Fruit fly (Drosophila melanogaster) whole organism, wandering third instar larva: ENCODE data around the gene CG18179.

ENCODE experiments used
- CG32264 ChIP-seq: fragments of 200-800 bp; sonication (Bioruptor generic); optimal IDR thresholded peaks from 2 replicates; lab custom pipeline; 2016; ENCODE audit warnings: missing biosample characterization, missing genetic modification characterization
- CG9705 ChIP-seq: fragments of 200-800 bp; sonication (Bioruptor generic); optimal IDR thresholded peaks from 2 replicates; lab custom pipeline; 2018; ENCODE audit warnings: missing biosample characterization, mild to moderate bottlenecking, missing genetic modification characterization
- GATAd ChIP-seq: sonication (Bioruptor generic); optimal IDR thresholded peaks from 2 replicates; lab custom pipeline; 2016; ENCODE audit warnings: missing biosample characterization, missing genetic modification characterization
- Hr78 ChIP-seq: fragments of >200 bp; optimal IDR thresholded peaks from 2 replicates; lab custom pipeline; 2017; ENCODE audit warnings: missing biosample characterization, missing genetic modification characterization
- Jra ChIP-seq: sonication (Bioruptor generic); optimal IDR thresholded peaks from 2 replicates; lab custom pipeline; 2016; ENCODE audit warnings: missing biosample characterization, missing genetic modification characterization
- Myc ChIP-seq: fragments of >200 bp; optimal IDR thresholded peaks from 2 replicates; lab custom pipeline; 2017
- br ChIP-seq: fragments of 200-800 bp; sonication (Bioruptor generic); optimal IDR thresholded peaks from 2 replicates; lab custom pipeline; 2016; ENCODE audit warnings: missing biosample characterization, missing genetic modification characterization
- h ChIP-seq: fragments of 200-800 bp; sonication (Bioruptor generic); optimal IDR thresholded peaks from 3 replicates; lab custom pipeline; 2016; ENCODE audit warnings: missing biosample characterization, mild to moderate bottlenecking, missing genetic modification characterization
- pan ChIP-seq: fragments of >200 bp; optimal IDR thresholded peaks from 2 replicates; lab custom pipeline; 2017
- sv ChIP-seq: fragments of 200-800 bp; sonication (Bioruptor generic); optimal IDR thresholded peaks from 3 replicates; lab custom pipeline; 2016; ENCODE audit warnings: missing biosample characterization, missing genetic modification characterization
- woc ChIP-seq: sonication (Bioruptor generic); optimal IDR thresholded peaks from 2 replicates; lab custom pipeline; 2016; ENCODE audit warnings: missing biosample characterization, mild to moderate bottlenecking, missing genetic modification characterization

dm6 chr3L:9597464-9597863, 41.6 kb upstream of the CG18179 start, which contains the start of gene Tmc:
- TF ChIP-seq Jra (GFP tag; lab: Kevin White, UChicago), result no peak
- TF ChIP-seq br (GFP tag; lab: Kevin White, UChicago), result no peak
- TF ChIP-seq CG32264 (GFP tag; lab: Kevin White, UChicago), result no peak
- TF ChIP-seq sv (GFP tag; lab: Kevin White, UChicago), result no peak
- TF ChIP-seq pan, result no peak
- TF ChIP-seq Myc (lab: Kevin White, UChicago), result no peak
- no peak for TF ChIP-seq Hr78
- no peak for TF ChIP-seq GATAd (GFP tag; lab: Kevin White, UChicago)
- TF ChIP-seq h, result no peak
- TF ChIP-seq woc (GFP tag; lab: Kevin White, UChicago), result no peak
- no peak for TF ChIP-seq CG9705 (GFP tag; lab: Kevin White, UChicago)
